Fruit fly (Drosophila melanogaster) whole organism, embryonic: ENCODE data around the gene Zn72D.

Experiments
- CG14667 ChIP-seq: fragments of 200-800 bp; sonication (Bioruptor generic); IDR thresholded peaks from 2 replicates; pipeline ENCODE4 v1.3.6; 2022; ENCODE audit warnings: missing biosample characterization, missing genetic modification characterization
- CG1602 ChIP-seq: fragments of 200-800 bp; sonication (Bioruptor generic); optimal IDR thresholded peaks from 3 replicates; lab custom pipeline; 2016; ENCODE audit warnings: missing biosample characterization, missing genetic modification characterization
- CG1647 ChIP-seq: fragments of 200-800 bp; sonication (Bioruptor generic); optimal IDR thresholded peaks from 3 replicates; lab custom pipeline; 2016; ENCODE audit warnings: missing biosample characterization, missing genetic modification characterization
- CG16813 ChIP-seq: fragments of 200-800 bp; sonication (Bioruptor generic); IDR thresholded peaks from 3 replicates; pipeline ENCODE4 v1.3.6; 2022; ENCODE audit warnings: missing biosample characterization, missing genetic modification characterization; ENCODE audit not compliant: partially characterized antibody
- CG16863 ChIP-seq: fragments of 200-800 bp; sonication (Bioruptor generic); optimal IDR thresholded peaks from 3 replicates; lab custom pipeline; 2016; ENCODE audit warnings: missing biosample characterization, missing genetic modification characterization
- CG17568 ChIP-seq: fragments of 200-800 bp; sonication (Bioruptor generic); optimal IDR thresholded peaks from 2 replicates; lab custom pipeline; 2018; ENCODE audit warnings: missing biosample characterization, mild to moderate bottlenecking, missing genetic modification characterization, moderate library complexity
- CG18262 ChIP-seq: fragments of 200-800 bp; optimal IDR thresholded peaks from 3 replicates; lab custom pipeline; 2019; ENCODE audit warnings: missing biosample characterization, mild to moderate bottlenecking, missing genetic modification characterization, moderate library complexity
- CG18476 ChIP-seq: fragments of 200-800 bp; sonication (Bioruptor generic); optimal IDR thresholded peaks from 2 replicates; lab custom pipeline; 2016; ENCODE audit warnings: missing biosample characterization, mild to moderate bottlenecking, missing genetic modification characterization
- CG18599 ChIP-seq: fragments of 200-800 bp; sonication (Bioruptor generic); optimal IDR thresholded peaks from 3 replicates; lab custom pipeline; 2017; ENCODE audit warnings: missing biosample characterization, missing genetic modification characterization, mild to moderate bottlenecking, moderate library complexity, missing genetic modification reagents
- CG18764 ChIP-seq: fragments of 200-800 bp; sonication (Bioruptor generic); optimal IDR thresholded peaks from 3 replicates; lab custom pipeline; 2016; ENCODE audit warnings: missing biosample characterization, missing genetic modification characterization
- CG2889 ChIP-seq: fragments of 200-800 bp; sonication (Bioruptor generic); IDR thresholded peaks from 3 replicates; pipeline ENCODE4 v1.3.6; 2022; ENCODE audit warnings: missing biosample characterization, missing genetic modification characterization
- CG3407 ChIP-seq: fragments of 200-800 bp; sonication (Bioruptor generic); optimal IDR thresholded peaks from 2 replicates; lab custom pipeline; 2018; ENCODE audit warnings: missing biosample characterization, mild to moderate bottlenecking, missing genetic modification characterization
- CG43689 ChIP-seq: fragments of 200-800 bp; sonication (Bioruptor generic); IDR thresholded peaks from 2 replicates; pipeline ENCODE4 v1.3.6; 2022; ENCODE audit warnings: missing biosample characterization, missing genetic modification characterization
- CG4404 ChIP-seq: fragments of 200-800 bp; sonication (Bioruptor generic); IDR thresholded peaks from 2 replicates; pipeline ENCODE4 v1.3.6; 2022; ENCODE audit warnings: missing biosample characterization, missing genetic modification characterization
- CG4820 ChIP-seq: fragments of 200-800 bp; sonication (Bioruptor generic); optimal IDR thresholded peaks from 3 replicates; lab custom pipeline; 2016; ENCODE audit warnings: missing biosample characterization, missing genetic modification characterization
- CG5180 ChIP-seq: fragments of 200-800 bp; sonication (Bioruptor generic); optimal IDR thresholded peaks from 3 replicates; lab custom pipeline; 2017; ENCODE audit warnings: missing biosample characterization, missing genetic modification characterization, mild to moderate bottlenecking, moderate library complexity, missing genetic modification reagents
- CG6272 ChIP-seq: fragments of 200-800 bp; sonication (Bioruptor generic); IDR thresholded peaks from 2 replicates; pipeline ENCODE4 v1.3.6; 2022; ENCODE audit warnings: missing biosample characterization, missing genetic modification characterization
- CG6683 ChIP-seq: fragments of 200-800 bp; sonication (Bioruptor generic); optimal IDR thresholded peaks from 2 replicates; lab custom pipeline; 2017; ENCODE audit warnings: missing biosample characterization, mild to moderate bottlenecking, missing genetic modification characterization, missing genetic modification reagents
- CG7987 ChIP-seq: fragments of 200-800 bp; sonication (Bioruptor generic); optimal IDR thresholded peaks from 2 replicates; lab custom pipeline; 2018; ENCODE audit warnings: missing biosample characterization, mild to moderate bottlenecking, missing genetic modification characterization, moderate library complexity
- CTCF ChIP-seq: fragments of 200-800 bp; sonication (Bioruptor generic); optimal IDR thresholded peaks from 2 replicates; lab custom pipeline; 2017; ENCODE audit warnings: missing biosample characterization, mild to moderate bottlenecking, missing genetic modification characterization, moderate library complexity
- D19A ChIP-seq: fragments of 200-800 bp; optimal IDR thresholded peaks from 3 replicates; lab custom pipeline; 2019; ENCODE audit warnings: missing biosample characterization, mild to moderate bottlenecking, missing genetic modification characterization, moderate library complexity
- Dek ChIP-seq: fragments of 200-800 bp; sonication (Bioruptor generic); optimal IDR thresholded peaks from 3 replicates; lab custom pipeline; 2019; ENCODE audit warnings: missing biosample characterization, mild to moderate bottlenecking, missing genetic modification characterization, moderate library complexity
- Doc2 ChIP-seq: fragments of 200-800 bp; sonication (Bioruptor generic); IDR thresholded peaks from 2 replicates; pipeline ENCODE4 v1.3.6; 2022; ENCODE audit warnings: missing biosample characterization, missing genetic modification characterization
- E2f1 ChIP-seq: fragments of 200-800 bp; sonication (Bioruptor generic); IDR thresholded peaks from 2 replicates; pipeline ENCODE4 v1.3.6; 2022; ENCODE audit warnings: missing biosample characterization, missing genetic modification characterization
- Fer1 ChIP-seq: fragments of 200-800 bp; sonication (Bioruptor generic); optimal IDR thresholded peaks from 2 replicates; lab custom pipeline; 2017; ENCODE audit warnings: missing biosample characterization, mild to moderate bottlenecking, missing genetic modification characterization
- Gug ChIP-seq: fragments of 200-800 bp; sonication (Bioruptor generic); IDR thresholded peaks from 4 replicates; pipeline ENCODE4 v1.3.6; 2022; ENCODE audit warnings: missing biosample characterization, missing genetic modification characterization
- Hmx ChIP-seq: fragments of 200-800 bp; sonication (Bioruptor generic); optimal IDR thresholded peaks from 2 replicates; lab custom pipeline; 2016; ENCODE audit warnings: missing biosample characterization, missing genetic modification characterization
- Hr51 ChIP-seq, 2 experiments: fragments of 200-800 bp; sonication (Bioruptor generic); optimal IDR thresholded peaks; 2 replicates in 1 of 2; 3 replicates in 1 of 2; lab custom pipeline; 2016 to 2018; ENCODE audit warnings: missing biosample characterization in 2 of 2, missing genetic modification characterization in 2 of 2, mild to moderate bottlenecking in 1 of 2, moderate library complexity in 1 of 2
- Jarid2 ChIP-seq: fragments of 200-800 bp; sonication (Bioruptor generic); optimal IDR thresholded peaks from 3 replicates; lab custom pipeline; 2017; ENCODE audit warnings: mild to moderate bottlenecking, missing biosample characterization, missing genetic modification reagents, missing genetic modification characterization
- Lpt ChIP-seq: fragments of >200 bp; optimal IDR thresholded peaks from 2 replicates; lab custom pipeline; 2018; ENCODE audit warnings: missing biosample characterization, missing genetic modification characterization
- Neu2 ChIP-seq: fragments of 200-800 bp; sonication (Bioruptor generic); optimal IDR thresholded peaks from 3 replicates; lab custom pipeline; 2016; ENCODE audit warnings: missing biosample characterization, missing genetic modification characterization, borderline replicate concordance
- Rx ChIP-seq: fragments of 200-800 bp; sonication (Bioruptor generic); IDR thresholded peaks from 2 replicates; pipeline ENCODE4 v1.3.6; 2022; ENCODE audit warnings: missing biosample characterization, missing genetic modification characterization
- Usf ChIP-seq: fragments of 200-800 bp; sonication (Bioruptor generic); optimal IDR thresholded peaks from 2 replicates; lab custom pipeline; 2017; ENCODE audit warnings: missing genotype, missing biosample characterization, missing genetic modification characterization
- Xrp1 ChIP-seq: fragments of 200-800 bp; sonication (Bioruptor generic); IDR thresholded peaks from 2 replicates; pipeline ENCODE4 v1.3.6; 2022; ENCODE audit warnings: missing biosample characterization, missing genetic modification characterization
- ato ChIP-seq: fragments of 200-800 bp; sonication (Bioruptor generic); IDR thresholded peaks from 2 replicates; pipeline ENCODE4 v1.3.6; 2022; ENCODE audit warnings: missing biosample characterization, missing genetic modification characterization; ENCODE audit not compliant: partially characterized antibody
- cad ChIP-seq: fragments of >200 bp; optimal IDR thresholded peaks from 2 replicates; lab custom pipeline; 2017; ENCODE audit warnings: missing biosample characterization, missing genetic modification characterization
- chinmo ChIP-seq: fragments of 200-800 bp; sonication (Bioruptor generic); IDR thresholded peaks from 4 replicates; pipeline ENCODE4 v1.3.6; 2022; ENCODE audit warnings: missing biosample characterization, missing genetic modification characterization; ENCODE audit not compliant: partially characterized antibody
- croc ChIP-seq: fragments of 200-800 bp; sonication (Bioruptor generic); conservative IDR thresholded peaks from 3 replicates; pipeline ENCODE4 v1.3.6; 2022; ENCODE audit warnings: missing biosample characterization, missing genetic modification characterization
- danr ChIP-seq: fragments of 200-800 bp; sonication (Bioruptor generic); IDR thresholded peaks from 2 replicates; pipeline ENCODE4 v1.3.6; 2022; ENCODE audit warnings: missing biosample characterization, missing genetic modification characterization
- gcm ChIP-seq: fragments of 200-800 bp; sonication (Bioruptor generic); optimal IDR thresholded peaks from 2 replicates; lab custom pipeline; 2019; ENCODE audit warnings: missing biosample characterization, mild to moderate bottlenecking, missing genetic modification characterization, moderate library complexity
- gsb ChIP-seq: fragments of 200-800 bp; sonication (Bioruptor generic); IDR thresholded peaks from 2 replicates; pipeline ENCODE4 v1.3.6; 2022; ENCODE audit warnings: missing biosample characterization, missing genetic modification characterization
- klu ChIP-seq: fragments of 200-800 bp; sonication (Bioruptor generic); IDR thresholded peaks from 2 replicates; pipeline ENCODE4 v1.3.6; 2022; ENCODE audit warnings: missing biosample characterization, missing genetic modification characterization
- onecut ChIP-seq: fragments of 200-800 bp; sonication (Bioruptor generic); IDR thresholded peaks from 2 replicates; pipeline ENCODE4 v1.3.6; 2022; ENCODE audit warnings: missing biosample characterization, missing genetic modification characterization
- pfk ChIP-seq: fragments of 200-800 bp; sonication (Bioruptor generic); optimal IDR thresholded peaks from 2 replicates; lab custom pipeline; 2018; ENCODE audit warnings: missing biosample characterization, mild to moderate bottlenecking, missing genetic modification characterization, moderate library complexity
- pum ChIP-seq: fragments of 200-800 bp; sonication (Bioruptor generic); optimal IDR thresholded peaks from 2 replicates; lab custom pipeline; 2016; ENCODE audit warnings: missing biosample characterization, missing genetic modification characterization
- sens ChIP-seq: fragments of 200-800 bp; sonication (Bioruptor generic); peaks from one replicate; lab custom pipeline; 2016; ENCODE audit warnings: missing biosample characterization, missing genetic modification characterization
- so ChIP-seq: fragments of 200-800 bp; sonication (Bioruptor generic); IDR thresholded peaks from 3 replicates; pipeline ENCODE4 v1.3.6; 2022; ENCODE audit warnings: missing biosample characterization, missing genetic modification characterization
- sr ChIP-seq: fragments of 200-800 bp; sonication (Bioruptor generic); IDR thresholded peaks from 3 replicates; pipeline ENCODE4 v1.3.6; 2022; ENCODE audit warnings: missing biosample characterization, missing genetic modification characterization
- ssp ChIP-seq: fragments of 200-800 bp; sonication (Bioruptor generic); IDR thresholded peaks from 2 replicates; pipeline ENCODE4 v1.3.6; 2022; ENCODE audit warnings: missing biosample characterization, missing genetic modification characterization
- twi ChIP-seq: fragments of 200-800 bp; optimal IDR thresholded peaks from 2 replicates; lab custom pipeline; 2019; ENCODE audit warnings: missing biosample characterization, mild to moderate bottlenecking, missing genetic modification characterization, moderate library complexity

Zn72D gene

dm6 chr3L:16128973-16129745 is 16.7 kb upstream of the Zn72D start, which contains the start of gene SsRbeta (continued):
- TF ChIP-seq CG6683 (GFP tag; lab: Kevin White, UChicago) (no peak), CG18764 (GFP tag; lab: Kevin White, UChicago) (no peak), klu (GFP tag; lab: Robert Waterston, UW) (no peak), CG16863 (GFP tag; lab: Kevin White, UChicago) (no peak), Jarid2 (GFP tag; lab: Kevin White, UChicago) (peak; percentile 37), pfk (GFP tag; lab: Kevin White, UChicago) (no peak), ssp (GFP tag; lab: Robert Waterston, UW) (no peak), gsb (GFP tag; lab: Robert Waterston, UW) (no peak; the same call in 1 of the 2 replicates), Xrp1 (GFP tag; lab: Robert Waterston, UW) (peak; percentile 56), danr (GFP tag; lab: Robert Waterston, UW) (no peak), sr (GFP tag; lab: Robert Waterston, UW) (no peak), CG1602 (GFP tag; lab: Kevin White, UChicago) (no peak), ato (GFP tag; lab: Robert Waterston, UW) (peak; percentile 50; the same call in 1 of the 2 replicates), Doc2 (GFP tag; lab: Robert Waterston, UW) (no peak), CG7987 (GFP tag; lab: Kevin White, UChicago) (peak; percentile 66), Usf (GFP tag; lab: Kevin White, UChicago) (no peak), Fer1 (GFP tag; lab: Kevin White, UChicago) (no peak), Neu2 (GFP tag; lab: Kevin White, UChicago) (no peak), croc (GFP tag; lab: Robert Waterston, UW) (no peak), D19A (tag; lab: Kevin White, UChicago) (peak; percentile 31), CG18262 (tag; lab: Kevin White, UChicago) (peak; percentile 43), E2f1 (GFP tag; lab: Robert Waterston, UW) (peak; percentile 66), CG6272 (GFP tag; lab: Robert Waterston, UW) (no peak), CG4820 (GFP tag; lab: Kevin White, UChicago) (no peak), cad (no peak), Lpt (GFP tag; lab: Kevin White, UChicago) (no peak), CG3407 (GFP tag; lab: Kevin White, UChicago) (no peak), Rx (GFP tag; lab: Robert Waterston, UW) (peak; percentile 46), twi (no peak), CG18599 (GFP tag; lab: Kevin White, UChicago) (peak; percentile 12), chinmo (peak; percentile 72; the same call in 1 of the 4 replicates), gcm (no peak), Gug (GFP tag; lab: Robert Waterston, UW) (peak; percentile 71), CG14667 (peak; percentile 23), onecut (GFP tag; lab: Robert Waterston, UW) (no peak; the same call in 1 of the 2 replicates), Dek (no peak), Hr51 (GFP tag; optimal IDR thresholded peaks at IDR 0.05; lab: Kevin White, UChicago) (peak; percentile 3 to 57), CG5180 (GFP tag; lab: Kevin White, UChicago) (peak; percentile 13), CG43689 (GFP tag; lab: Robert Waterston, UW) (no peak), CG2889 (GFP tag; lab: Robert Waterston, UW) (peak; percentile 3; the same call in 1 of the 3 replicates), Hmx (GFP tag; lab: Kevin White, UChicago) (no peak), CG16813 (GFP tag; lab: Robert Waterston, UW) (peak; percentile 69), so (GFP tag; lab: Robert Waterston, UW) (no peak), CG17568 (no peak), pum (GFP tag; lab: Kevin White, UChicago) (no peak), sens (GFP tag; lab: Kevin White, UChicago) (peak; percentile 45), CG18476 (no peak), CTCF (peak; percentile 3), CG1647 (GFP tag; lab: Kevin White, UChicago) (no peak), CG4404 (no peak; the same call in 1 of the 2 replicates)
